Worm (Caenorhabditis elegans): ENCODE results near the gene irld-49.

Gene irld-49

ce11 chrII:2930499-2930898, 13.5 kb upstream of the irld-49 start, which contains the start of the genes irld-64 and irld-63:
Gene irld-64 (minus strand): TSS chrII:2930599.
Gene irld-63 (plus strand): TSS chrII:2930728.
- TF ChIP-seq B0336.3 (GFP tag; IDR thresholded peaks at IDR 0.05): no peak
- TF ChIP-seq nfya-2 (GFP tag; IDR thresholded peaks at IDR 0.05): no peak
- no peak for TF ChIP-seq nhr-27 (tag; optimal IDR thresholded peaks at IDR 0.05)
- TF ChIP-seq xnd-1 (tag; optimal IDR thresholded peaks at IDR 0.05): no peak
- TF ChIP-seq nfyb-1 (GFP tag; IDR thresholded peaks at IDR 0.05): no peak
- no peak for TF ChIP-seq F37B4.10 (GFP tag; IDR thresholded peaks at IDR 0.05)
- TF ChIP-seq aptf-3 (GFP tag; IDR thresholded peaks at IDR 0.05): no peak
- no peak for TF ChIP-seq zfh-2 (GFP tag; conservative IDR thresholded peaks at IDR 0.05)
- TF ChIP-seq F10E7.11 (tag; optimal IDR thresholded peaks at IDR 0.05): no peak
- TF ChIP-seq him-1 (tag; optimal IDR thresholded peaks at IDR 0.05): no peak
- TF ChIP-seq pha-4 (tag; optimal IDR thresholded peaks at IDR 0.05): no peak
- TF ChIP-seq bed-1 (GFP tag; IDR thresholded peaks at IDR 0.05): no peak
- no peak for TF ChIP-seq ztf-25 (GFP tag; IDR thresholded peaks at IDR 0.05)
- no peak for TF ChIP-seq mes-4 (tag; optimal IDR thresholded peaks at IDR 0.05)
- no peak for TF ChIP-seq die-1 (tag; optimal IDR thresholded peaks at IDR 0.05)
- TF ChIP-seq efl-1 (GFP tag; optimal IDR thresholded peaks at IDR 0.05): no peak
- no peak for TF ChIP-seq hlh-12 (tag; optimal IDR thresholded peaks at IDR 0.05)
- no peak for TF ChIP-seq unc-130 (GFP tag; optimal IDR thresholded peaks at IDR 0.05)

ce11 chrII:2931564-2931963, 12.4 kb upstream of the irld-49 start:
- TF ChIP-seq chd-7 (tag; optimal IDR thresholded peaks at IDR 0.05) (no peak), F52B5.7 (tag; optimal IDR thresholded peaks at IDR 0.05) (no peak), aptf-2 (GFP tag; conservative IDR thresholded peaks at IDR 0.05) (no peak), zfh-2 (GFP tag; conservative IDR thresholded peaks at IDR 0.05) (peak; percentile 62; the same call in 1 of the 2 replicates), C06A6.2 (GFP tag; conservative IDR thresholded peaks at IDR 0.05) (no peak)

- TF ChIP-seq zim-3 (tag; optimal IDR thresholded peaks at IDR 0.05): no peak
- TF ChIP-seq ccch-3 (GFP tag; optimal IDR thresholded peaks at IDR 0.05): no peak
- no peak for TF ChIP-seq hlh-12 (tag; optimal IDR thresholded peaks at IDR 0.05)
- TF ChIP-seq T26A5.8 (tag; optimal IDR thresholded peaks at IDR 0.05): no peak
- TF ChIP-seq ztf-18 (tag; optimal IDR thresholded peaks at IDR 0.05): no peak
- no peak for TF ChIP-seq madf-8 (GFP tag; conservative IDR thresholded peaks at IDR 0.05)
Measured at ce11 chrII:2934354-2934753, 9.6 kb upstream of the irld-49 start, which contains the start of gene irld-67. Gene irld-67 (minus strand): TSS chrII:2934454.

- TF ChIP-seq snpc-1.3 (tag; optimal IDR thresholded peaks at IDR 0.05; ENCODE audit: insufficient read depth) (no peak), F57C9.4 (tag; optimal IDR thresholded peaks at IDR 0.05) (no peak), C17E4.6 (GFP tag; IDR thresholded peaks at IDR 0.05) (no peak), Y95B8A.8 (GFP tag; IDR thresholded peaks at IDR 0.05) (no peak), nhr-27 (tag; optimal IDR thresholded peaks at IDR 0.05) (no peak), Y53G8AR.9 (GFP tag; conservative IDR thresholded peaks at IDR 0.05) (no peak), sea-2 (GFP tag; IDR thresholded peaks at IDR 0.05) (no peak), madf-6 (GFP tag; IDR thresholded peaks at IDR 0.05) (no peak), ztf-6 (GFP tag; IDR thresholded peaks at IDR 0.05) (no peak), zim-3 (tag; optimal IDR thresholded peaks at IDR 0.05) (no peak), mcd-1 (GFP tag; IDR thresholded peaks at IDR 0.05) (no peak)
Measured at ce11 chrII:2937852-2938251, 6.1 kb upstream of the irld-49 start, which contains the start of gene irld-65. Gene irld-65 (minus strand): TSS chrII:2937952.
